Fruit fly (Drosophila melanogaster): ENCODE measurements around the gene nerfin-1.
A peak's percentile ranks its signal among the peaks of the same experiment; 100 is the strongest.

nerfin-1 gene

DNA sequence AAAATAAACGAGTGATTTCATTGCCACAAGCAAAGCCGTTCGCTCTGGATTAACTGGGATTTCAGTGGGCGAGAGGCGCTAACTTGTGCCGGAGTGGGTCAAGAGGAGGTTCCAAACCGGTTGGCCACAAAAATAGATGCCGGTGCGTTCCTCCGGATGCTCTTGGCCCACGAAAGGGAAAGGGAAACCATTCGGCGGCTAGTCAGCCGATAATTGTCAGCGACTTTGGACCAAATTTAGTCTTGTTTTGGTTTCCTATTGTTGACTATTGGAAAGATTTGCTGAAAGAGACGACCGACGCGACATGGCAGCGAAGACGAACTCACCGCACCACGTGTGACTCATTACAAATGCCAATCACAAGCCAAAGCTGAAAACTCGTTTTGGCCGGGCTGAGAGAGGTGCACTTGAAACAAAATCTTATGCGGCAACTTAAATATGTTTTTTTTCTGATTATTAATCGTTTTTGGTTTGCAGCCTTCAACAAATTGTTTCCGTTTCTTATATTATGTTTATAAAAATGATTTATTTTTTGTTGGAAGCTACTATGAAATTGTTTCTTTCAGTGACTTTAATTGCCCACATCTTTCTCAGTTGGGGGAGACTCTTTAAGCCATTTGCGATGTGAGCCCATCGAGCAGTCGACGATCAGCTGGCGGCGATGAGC lies 13.5 kb upstream of the nerfin-1 start, which contains the start of gene CG34056 (continued):
- peak; percentile 37 for TF ChIP-seq ac (GFP tag; optimal IDR thresholded peaks at IDR 0.05)
- TF ChIP-seq Dp (GFP tag; optimal IDR thresholded peaks at IDR 0.05): no peak
- TF ChIP-seq CG13894 (tag; optimal IDR thresholded peaks at IDR 0.05): peak; percentile 82
- TF ChIP-seq Camta (GFP tag; optimal IDR thresholded peaks at IDR 0.05): peak; percentile 91
- peak; percentile 89 for TF ChIP-seq CG6175 (GFP tag; IDR thresholded peaks at IDR 0.05)
- peak; percentile 79 for TF ChIP-seq CG1792 (GFP tag; optimal IDR thresholded peaks at IDR 0.05)
- peak; percentile 70 for TF ChIP-seq kni (GFP tag; optimal IDR thresholded peaks at IDR 0.05)
- peak; percentile 65 for TF ChIP-seq Ets97D (GFP tag; optimal IDR thresholded peaks at IDR 0.05)
- TF ChIP-seq sens-2 (GFP tag; IDR thresholded peaks at IDR 0.05): peak; percentile 84
- no peak for TF ChIP-seq Elba2 (GFP tag; optimal IDR thresholded peaks at IDR 0.05)
- TF ChIP-seq Sox102F (GFP tag; optimal IDR thresholded peaks at IDR 0.05): peak; percentile 93
- TF ChIP-seq CG8388 (GFP tag; optimal IDR thresholded peaks at IDR 0.05): peak; percentile 91
- peak; percentile 47 for TF ChIP-seq wek (GFP tag; optimal IDR thresholded peaks at IDR 0.05)
- peak; percentile 72 for TF ChIP-seq CG12236 (GFP tag; optimal IDR thresholded peaks at IDR 0.05)
- peak; percentile 80 for TF ChIP-seq CG12219 (GFP tag; optimal IDR thresholded peaks at IDR 0.05)
- peak; percentile 83 for TF ChIP-seq CG11093 (GFP tag; IDR thresholded peaks at IDR 0.05)
- peak; percentile 55 for TF ChIP-seq jumu (GFP tag; optimal IDR thresholded peaks at IDR 0.05)
- peak; percentile 27 for TF ChIP-seq YL-1 (GFP tag; optimal IDR thresholded peaks at IDR 0.05)
- TF ChIP-seq pum (GFP tag; optimal IDR thresholded peaks at IDR 0.05): peak; percentile 89
- TF ChIP-seq eve (GFP tag; optimal IDR thresholded peaks at IDR 0.05): no peak
- TF ChIP-seq Meics (GFP tag; optimal IDR thresholded peaks at IDR 0.05): peak; percentile 93
- TF ChIP-seq caup (GFP tag; optimal IDR thresholded peaks at IDR 0.05; ENCODE audit: severe bottlenecking): peak; percentile 88
- TF ChIP-seq CG7357 (GFP tag; IDR thresholded peaks at IDR 0.05): peak; percentile 89
- peak; percentile 75 for TF ChIP-seq CG11560 (tag; IDR thresholded peaks at IDR 0.05)
- peak; percentile 40 for TF ChIP-seq sug (tag; optimal IDR thresholded peaks at IDR 0.05)
- peak; percentile 63 for TF ChIP-seq trh (GFP tag; optimal IDR thresholded peaks at IDR 0.05)
- peak; percentile 95 for TF ChIP-seq NFAT (GFP tag; IDR thresholded peaks at IDR 0.05)
- TF ChIP-seq CG15696 (tag; optimal IDR thresholded peaks at IDR 0.05): peak; percentile 80
- peak; percentile 82; the same call in 2 of the 3 replicates for TF ChIP-seq CG2889 (GFP tag; IDR thresholded peaks at IDR 0.05)
- TF ChIP-seq E2f2 (GFP tag; IDR thresholded peaks at IDR 0.05): peak; percentile 76
- no peak for TF ChIP-seq Lpt (GFP tag; optimal IDR thresholded peaks at IDR 0.05)
- TF ChIP-seq dm (GFP tag; optimal IDR thresholded peaks at IDR 0.05): peak; percentile 5
- TF ChIP-seq lbe (GFP tag; optimal IDR thresholded peaks at IDR 0.05): peak; percentile 97
- peak; percentile 92 for TF ChIP-seq CG5953 (GFP tag; IDR thresholded peaks at IDR 0.05)
- TF ChIP-seq eyg (GFP tag; optimal IDR thresholded peaks at IDR 0.05): peak; percentile 83
- peak; percentile 91 for TF ChIP-seq oc (tag; optimal IDR thresholded peaks at IDR 0.05)
- peak; percentile 94 for TF ChIP-seq kay (GFP tag; optimal IDR thresholded peaks at IDR 0.05)
- TF ChIP-seq abd-A (tag; optimal IDR thresholded peaks at IDR 0.05): peak; percentile 94
- TF ChIP-seq CG8089 (GFP tag; optimal IDR thresholded peaks at IDR 0.05): peak; percentile 35
- peak; percentile 92 for TF ChIP-seq Max (GFP tag; optimal IDR thresholded peaks at IDR 0.05)
- TF ChIP-seq HmgD (GFP tag; optimal IDR thresholded peaks at IDR 0.05): no peak
- peak; percentile 95 for TF ChIP-seq ttk (GFP tag; IDR thresholded peaks at IDR 0.05)
- TF ChIP-seq Drgx (GFP tag; IDR thresholded peaks at IDR 0.05): peak; percentile 99
- TF ChIP-seq fru (optimal IDR thresholded peaks at IDR 0.05): no peak
- peak; percentile 62 for TF ChIP-seq CG3838 (GFP tag; optimal IDR thresholded peaks at IDR 0.05)
- TF ChIP-seq Sox100B (GFP tag; optimal IDR thresholded peaks at IDR 0.05): peak; percentile 94
- TF ChIP-seq esg (GFP tag; conservative IDR thresholded peaks at IDR 0.05): peak; percentile 92
- TF ChIP-seq CG2875 (GFP tag; optimal IDR thresholded peaks at IDR 0.05): peak; percentile 86
- TF ChIP-seq Dbx (GFP tag; IDR thresholded peaks at IDR 0.05): peak; percentile 96
- peak; percentile 91 for TF ChIP-seq Six4 (GFP tag; optimal IDR thresholded peaks at IDR 0.05)
- TF ChIP-seq CG18619 (GFP tag; optimal IDR thresholded peaks at IDR 0.05): peak; percentile 74

All from whole organism, embryonic.